Worm (Caenorhabditis elegans) whole organism, L1 larva: Measurements from ENCODE around the gene Y60A3A.21.

Experiments
- C16A3.4 ChIP-seq: fragments of 150-350 bp; optimal IDR thresholded peaks from 2 replicates; lab custom pipeline; 2014; ENCODE audit warnings: missing biosample characterization, missing genetic modification characterization
- F16B12.6 ChIP-seq: fragments of 150-350 bp; optimal IDR thresholded peaks from 2 replicates; lab custom pipeline; 2014; ENCODE audit warnings: missing biosample characterization, missing genetic modification characterization
- alr-1 ChIP-seq: fragments of 200-800 bp; sonication (Bioruptor generic); optimal IDR thresholded peaks from 2 replicates; lab custom pipeline; 2018; ENCODE audit warnings: borderline replicate concordance, mild to moderate bottlenecking, missing genetic modification characterization, missing compliant biosample characterization
- ama-1 ChIP-seq: fragments of 150-350 bp; optimal IDR thresholded peaks from 2 replicates; lab custom pipeline; 2014
- blmp-1 ChIP-seq: fragments of 150-350 bp; optimal IDR thresholded peaks from 2 replicates; lab custom pipeline; 2014; ENCODE audit warnings: missing biosample characterization, missing genetic modification characterization
- ceh-88 ChIP-seq: fragments of 200-800 bp; sonication (Bioruptor generic); IDR thresholded peaks from 2 replicates; pipeline ENCODE4 v1.3.6; 2022; ENCODE audit warnings: missing genetic modification characterization, missing compliant biosample characterization
- ceh-90 ChIP-seq: sonication (generic microtip); optimal IDR thresholded peaks from 2 replicates; lab custom pipeline; 2016; ENCODE audit warnings: missing genetic modification characterization, missing compliant biosample characterization
- ces-1 ChIP-seq: fragments of 150-350 bp; optimal IDR thresholded peaks from 2 replicates; lab custom pipeline; 2014; ENCODE audit warnings: missing biosample characterization, missing genetic modification reagents, missing genetic modification characterization
- dpl-1 ChIP-seq, 3 experiments: fragments of 150-350 bp in 2 of 3; sonication (generic microtip) in 1 of 3; optimal IDR thresholded peaks; 2 replicates each; lab custom pipeline; 2014 to 2017; ENCODE audit warnings: missing biosample characterization in 3 of 3, missing genetic modification characterization in 3 of 3, missing genetic modification reagents in 3 of 3
- efl-1 ChIP-seq, 4 experiments: fragments of 150-350 bp; optimal IDR thresholded peaks in 3 of 4; peaks in 1 of 4; 1 replicate in 1 of 4; 2 replicates in 3 of 4; lab custom pipeline; 2014; ENCODE audit warnings: missing biosample characterization in 2 of 4, missing genetic modification characterization in 2 of 4, missing genetic modification reagents in 2 of 4
- egl-27 ChIP-seq, 2 experiments: fragments of 150-350 bp in 1 of 2; sonication (generic microtip); optimal IDR thresholded peaks; 3 replicates each; lab custom pipeline; 2017 to 2018; ENCODE audit warnings: missing biosample characterization in 2 of 2, missing genetic modification characterization in 2 of 2, missing genetic modification reagents in 2 of 2
- elt-2 ChIP-seq: sonication (generic microtip); optimal IDR thresholded peaks from 2 replicates; lab custom pipeline; 2016; ENCODE audit warnings: missing genetic modification characterization, mild to moderate bottlenecking, inconsistent platforms, missing compliant biosample characterization, missing genetic modification reagents
- ets-5 ChIP-seq: fragments of 200-800 bp; sonication (Bioruptor generic); IDR thresholded peaks from 2 replicates; pipeline ENCODE4 v1.3.6; 2022; ENCODE audit warnings: missing genetic modification characterization, missing compliant biosample characterization
- fkh-10 ChIP-seq: sonication (generic microtip); optimal IDR thresholded peaks from 2 replicates; lab custom pipeline; 2017; ENCODE audit warnings: missing biosample characterization, missing genetic modification reagents, missing genetic modification characterization
- fos-1 ChIP-seq: fragments of 150-350 bp; optimal IDR thresholded peaks from 2 replicates; lab custom pipeline; 2014; ENCODE audit warnings: missing biosample characterization, missing genetic modification characterization
- hpl-2 ChIP-seq: fragments of 150-350 bp; optimal IDR thresholded peaks from 2 replicates; lab custom pipeline; 2014; ENCODE audit warnings: missing biosample characterization, missing genetic modification reagents, missing genetic modification characterization
- irx-1 ChIP-seq: sonication (generic microtip); optimal IDR thresholded peaks from 2 replicates; lab custom pipeline; 2016; ENCODE audit warnings: missing genetic modification characterization, missing compliant biosample characterization
- isw-1 ChIP-seq: fragments of 200-800 bp; sonication (Bioruptor generic); IDR thresholded peaks from 2 replicates; pipeline ENCODE4 v1.3.6; 2022; ENCODE audit warnings: missing genetic modification characterization, missing compliant biosample characterization
- lin-14 ChIP-seq: fragments of 200-800 bp; sonication (Bioruptor generic); optimal IDR thresholded peaks from 2 replicates; lab custom pipeline; 2018; ENCODE audit warnings: mild to moderate bottlenecking, missing genetic modification characterization, moderate library complexity, missing compliant biosample characterization
- lin-15B ChIP-seq: fragments of 150-350 bp; sonication (generic microtip); optimal IDR thresholded peaks from 3 replicates; lab custom pipeline; 2014; ENCODE audit warnings: missing biosample characterization, missing genetic modification characterization
- lir-3 ChIP-seq: sonication (generic microtip); optimal IDR thresholded peaks from 2 replicates; lab custom pipeline; 2016; ENCODE audit warnings: mild to moderate bottlenecking, missing genetic modification characterization, moderate library complexity, missing compliant biosample characterization; ENCODE audit not compliant: poor library complexity
- lsy-2 ChIP-seq, 2 experiments: fragments of 150-350 bp; optimal IDR thresholded peaks; 2 replicates each; lab custom pipeline; 2014; ENCODE audit warnings: missing biosample characterization in 2 of 2, missing genetic modification characterization in 2 of 2
- mef-2 ChIP-seq: fragments of 150-350 bp; optimal IDR thresholded peaks from 2 replicates; lab custom pipeline; 2014; ENCODE audit warnings: missing biosample characterization, missing genetic modification characterization
- nhr-12 ChIP-seq: sonication (generic microtip); optimal IDR thresholded peaks from 2 replicates; lab custom pipeline; 2017; ENCODE audit warnings: missing biosample characterization, missing genetic modification characterization
- nhr-19 ChIP-seq: fragments of 200-800 bp; sonication (Bioruptor generic); conservative IDR thresholded peaks from 2 replicates; pipeline ENCODE4 v1.3.6; 2022; ENCODE audit warnings: missing genetic modification characterization, missing compliant biosample characterization
- nhr-20 ChIP-seq: sonication (generic microtip); optimal IDR thresholded peaks from 2 replicates; lab custom pipeline; 2016; ENCODE audit warnings: mild to moderate bottlenecking, missing genetic modification characterization, missing compliant biosample characterization
- nhr-28 ChIP-seq: fragments of 150-350 bp; optimal IDR thresholded peaks from 2 replicates; lab custom pipeline; 2014; ENCODE audit warnings: missing biosample characterization, missing genetic modification characterization
- nhr-47 ChIP-seq: sonication (generic microtip); optimal IDR thresholded peaks from 2 replicates; lab custom pipeline; 2016; ENCODE audit warnings: mild to moderate bottlenecking, missing genetic modification characterization, moderate library complexity, missing compliant biosample characterization
- nhr-77 ChIP-seq: fragments of 150-350 bp; optimal IDR thresholded peaks from 2 replicates; lab custom pipeline; 2014; ENCODE audit warnings: missing biosample characterization, missing genetic modification characterization
- nhr-84 ChIP-seq: sonication (generic microtip); optimal IDR thresholded peaks from 2 replicates; lab custom pipeline; 2017; ENCODE audit warnings: missing biosample characterization, missing genetic modification characterization
- nhr-85 ChIP-seq: sonication (generic microtip); peaks from one replicate; lab custom pipeline; 2016; ENCODE audit warnings: missing genetic modification characterization, inconsistent platforms, missing compliant biosample characterization
- nhr-90 ChIP-seq: sonication (generic microtip); optimal IDR thresholded peaks from 2 replicates; lab custom pipeline; 2016; ENCODE audit warnings: mild to moderate bottlenecking, missing genetic modification characterization, missing compliant biosample characterization; ENCODE audit not compliant: poor library complexity
- pax-3 ChIP-seq: fragments of 200-800 bp; sonication (Bioruptor generic); optimal IDR thresholded peaks from 2 replicates; lab custom pipeline; 2018; ENCODE audit warnings: mild to moderate bottlenecking, missing genetic modification characterization, moderate library complexity, missing compliant biosample characterization
- skn-1 ChIP-seq: fragments of 150-350 bp; optimal IDR thresholded peaks from 2 replicates; lab custom pipeline; 2014; ENCODE audit warnings: missing biosample characterization, missing genetic modification characterization
- snpc-4 ChIP-seq: fragments of 150-350 bp; optimal IDR thresholded peaks from 2 replicates; lab custom pipeline; 2014; ENCODE audit warnings: missing biosample characterization, missing genetic modification characterization
- snu-23 ChIP-seq: sonication (generic microtip); optimal IDR thresholded peaks from 2 replicates; lab custom pipeline; 2016; ENCODE audit warnings: missing genetic modification characterization, missing compliant biosample characterization
- sox-4 ChIP-seq: sonication (generic microtip); optimal IDR thresholded peaks from 2 replicates; lab custom pipeline; 2016; ENCODE audit warnings: missing genetic modification characterization, missing compliant biosample characterization
- sptf-1 ChIP-seq: fragments of 150-350 bp; optimal IDR thresholded peaks from 2 replicates; lab custom pipeline; 2014; ENCODE audit warnings: missing biosample characterization, missing genetic modification characterization
- sup-37 ChIP-seq: fragments of 200-800 bp; sonication (Bioruptor generic); optimal IDR thresholded peaks from 2 replicates; lab custom pipeline; 2018; ENCODE audit warnings: mild to moderate bottlenecking, missing genetic modification characterization, missing compliant biosample characterization
- unc-30 ChIP-seq: sonication (generic microtip); optimal IDR thresholded peaks from 2 replicates; lab custom pipeline; 2017; ENCODE audit warnings: missing biosample characterization, missing genetic modification characterization
- vab-15 ChIP-seq: sonication (generic microtip); optimal IDR thresholded peaks from 2 replicates; lab custom pipeline; 2017; ENCODE audit warnings: missing genotype, mild to moderate bottlenecking, missing genetic modification characterization, missing compliant biosample characterization
- zag-1 ChIP-seq: fragments of 150-350 bp; optimal IDR thresholded peaks from 2 replicates; lab custom pipeline; 2014; ENCODE audit warnings: missing biosample characterization, missing genetic modification characterization
- zip-4 ChIP-seq: fragments of 200-800 bp; sonication (Bioruptor generic); optimal IDR thresholded peaks from 2 replicates; lab custom pipeline; 2018; ENCODE audit warnings: mild to moderate bottlenecking, missing genetic modification characterization, moderate library complexity, missing compliant biosample characterization
- ztf-11 ChIP-seq, 2 experiments: sonication (generic microtip); optimal IDR thresholded peaks; 2 replicates each; lab custom pipeline; 2016 to 2017; ENCODE audit warnings: missing genetic modification characterization in 2 of 2, missing biosample characterization in 1 of 2, missing compliant biosample characterization in 1 of 2
- ztf-4 ChIP-seq: fragments of 150-350 bp; optimal IDR thresholded peaks from 2 replicates; lab custom pipeline; 2014; ENCODE audit warnings: missing biosample characterization, missing genetic modification characterization

Gene Y60A3A.21

ce11 chrV:20011654-20012053 lies at the start of gene Y60A3A.21:
TSS of gene Y60A3A.21 (plus strand) at chrV:20011954.
- TF ChIP-seq pax-3 (tag; lab: Kevin White, UChicago), result no peak
- no peak for TF ChIP-seq irx-1 (tag; lab: Kevin White, UChicago)
- TF ChIP-seq C16A3.4, result no peak
- TF ChIP-seq vab-15 (tag; lab: Kevin White, UChicago), result no peak
- no peak for TF ChIP-seq lsy-2 (tag; optimal IDR thresholded peaks at IDR 0.05; lab: Kevin White, UChicago)
- no peak for TF ChIP-seq egl-27 (tag; optimal IDR thresholded peaks at IDR 0.05; lab: Kevin White, UChicago)
- no peak for TF ChIP-seq sptf-1
- no peak for TF ChIP-seq nhr-90 (tag; lab: Kevin White, UChicago)
- TF ChIP-seq lir-3 (tag; lab: Kevin White, UChicago), result no peak
- no peak for TF ChIP-seq skn-1 (tag; lab: Kevin White, UChicago)
- TF ChIP-seq unc-30 (tag; lab: Kevin White, UChicago), result no peak
- TF ChIP-seq sup-37 (GFP tag; lab: Kevin White, UChicago), result no peak
- TF ChIP-seq lin-15B (tag; lab: Kevin White, UChicago), result no peak
- TF ChIP-seq nhr-47 (tag; lab: Kevin White, UChicago), result no peak
- no peak for TF ChIP-seq lin-14
- no peak for TF ChIP-seq nhr-84 (tag; lab: Kevin White, UChicago)
- TF ChIP-seq elt-2 (tag; lab: Kevin White, UChicago), result no peak
- TF ChIP-seq nhr-12, result no peak
- no peak for TF ChIP-seq snpc-4 (tag; lab: Kevin White, UChicago)
- no peak for TF ChIP-seq ztf-4 (tag; lab: Kevin White, UChicago)

- no peak for TF ChIP-seq lir-3 (tag; lab: Kevin White, UChicago)
- no peak for TF ChIP-seq mef-2 (tag; lab: Kevin White, UChicago)
- no peak for TF ChIP-seq alr-1 (tag; lab: Kevin White, UChicago)
- TF ChIP-seq F16B12.6 (tag; lab: Kevin White, UChicago), result no peak
- TF ChIP-seq nhr-28, result no peak
- TF ChIP-seq snu-23 (GFP tag; lab: Kevin White, UChicago), result no peak
- no peak for TF ChIP-seq blmp-1 (tag; lab: Kevin White, UChicago)
- no peak for TF ChIP-seq hpl-2 (GFP tag; lab: Kevin White, UChicago)
- TF ChIP-seq sox-4, result no peak
- no peak for TF ChIP-seq ceh-88
- TF ChIP-seq fkh-10 (GFP tag; lab: Kevin White, UChicago), result no peak
- TF ChIP-seq ceh-90 (tag; lab: Kevin White, UChicago), result no peak
- no peak for TF ChIP-seq snpc-4 (tag; lab: Kevin White, UChicago)
Measured at ce11 chrV:19961971-19962370, 49.8 kb upstream of the Y60A3A.21 start.

- TF ChIP-seq ztf-11 (tag; optimal IDR thresholded peaks at IDR 0.05; lab: Kevin White, UChicago) (no peak), efl-1 (optimal IDR thresholded peaks at IDR 0.05; lab: Kevin White, UChicago) (no peak), efl-1 (GFP tag; optimal IDR thresholded peaks at IDR 0.05 in 1 of 2; lab: Kevin White, UChicago) (peak in 1 of 2 experiments; percentile 69)
- TF ChIP-seq, all 84 proteins: peak for 1
Measured at ce11 chrV:19965626-19966025, 46.1 kb upstream of the Y60A3A.21 start, which contains the start of gene srh-171. TSS of gene srh-171 (plus strand) at chrV:19965700.

ce11 chrV:19972984-19973383 lies 38.8 kb upstream of the Y60A3A.21 start, which contains the start of gene srh-173:
TSS of gene srh-173 (plus strand) at chrV:19973284.
- TF ChIP-seq ztf-11 (tag; optimal IDR thresholded peaks at IDR 0.05; lab: Kevin White, UChicago), result no peak

- no peak for TF ChIP-seq skn-1 (tag; lab: Kevin White, UChicago)
- no peak for TF ChIP-seq ama-1 (lab: Kevin White, UChicago)
- no peak for TF ChIP-seq ces-1 (GFP tag; lab: Kevin White, UChicago)
- TF ChIP-seq nhr-20 (tag; lab: Kevin White, UChicago), result no peak
- no peak for TF ChIP-seq ceh-88
- TF ChIP-seq dpl-1 (GFP tag; optimal IDR thresholded peaks at IDR 0.05; lab: Kevin White, UChicago), result no peak
- no peak for TF ChIP-seq zag-1 (tag; lab: Kevin White, UChicago)
- TF ChIP-seq zip-4 (GFP tag; lab: Kevin White, UChicago), result no peak
- TF ChIP-seq lsy-2 (tag; optimal IDR thresholded peaks at IDR 0.05; lab: Kevin White, UChicago), result no peak
- TF ChIP-seq nhr-19 (GFP tag; lab: Robert Waterston, UW), result no peak
- no peak for TF ChIP-seq isw-1 (GFP tag; lab: Robert Waterston, UW)
- TF ChIP-seq mef-2 (tag; lab: Kevin White, UChicago), result no peak
- no peak for TF ChIP-seq nhr-85 (tag; lab: Kevin White, UChicago)
- TF ChIP-seq F16B12.6 (tag; lab: Kevin White, UChicago), result no peak
- TF ChIP-seq sox-4, result no peak
- no peak for TF ChIP-seq nhr-47 (tag; lab: Kevin White, UChicago)
- no peak for TF ChIP-seq fos-1 (tag; lab: Kevin White, UChicago)
- no peak for TF ChIP-seq snu-23 (GFP tag; lab: Kevin White, UChicago)
- TF ChIP-seq nhr-77, result no peak
- TF ChIP-seq ets-5 (GFP tag; lab: Robert Waterston, UW), result no peak
- TF ChIP-seq, all 84 proteins: peak for 0
Measured at ce11 chrV:19978220-19978619, 33.5 kb upstream of the Y60A3A.21 start, which contains the start of gene srh-183. TSS of gene srh-183 (minus strand) at chrV:19978320.
